Fruit fly (Drosophila melanogaster) whole organism, embryonic: ENCODE results near the gene syd.

Source experiments
- B-H2 ChIP-seq: fragments of 200-800 bp; sonication (Bioruptor generic); optimal IDR thresholded peaks from 2 replicates; lab custom pipeline; 2018; ENCODE audit warnings: missing biosample characterization, mild to moderate bottlenecking, missing genetic modification characterization
- BEAF-32 ChIP-seq: fragments of 200-800 bp; sonication (Bioruptor generic); optimal IDR thresholded peaks from 3 replicates; lab custom pipeline; 2017; ENCODE audit warnings: missing biosample characterization, missing genetic modification characterization, mild to moderate bottlenecking, moderate library complexity, missing genetic modification reagents
- CG10267 ChIP-seq: fragments of 200-800 bp; sonication (Bioruptor generic); optimal IDR thresholded peaks from 2 replicates; lab custom pipeline; 2018; ENCODE audit warnings: missing biosample characterization, mild to moderate bottlenecking, missing genetic modification characterization, moderate library complexity
- CG10321 ChIP-seq: fragments of 200-800 bp; sonication (Bioruptor generic); IDR thresholded peaks from 2 replicates; pipeline ENCODE4 v1.3.6; 2022; ENCODE audit warnings: missing biosample characterization, missing genetic modification characterization
- CG10959 ChIP-seq: fragments of 200-800 bp; sonication (Bioruptor generic); IDR thresholded peaks from 2 replicates; pipeline ENCODE4 v1.3.6; 2022; ENCODE audit warnings: missing biosample characterization, missing genetic modification characterization
- CG17186 ChIP-seq: fragments of 200-800 bp; sonication (Bioruptor generic); optimal IDR thresholded peaks from 3 replicates; lab custom pipeline; 2017; ENCODE audit warnings: missing biosample characterization, missing genetic modification reagents, missing genetic modification characterization
- CG17359 ChIP-seq: fragments of 200-800 bp; sonication (Bioruptor generic); optimal IDR thresholded peaks from 3 replicates; lab custom pipeline; 2018; ENCODE audit warnings: missing biosample characterization, mild to moderate bottlenecking, missing genetic modification characterization, moderate library complexity
- CG17568 ChIP-seq: fragments of 200-800 bp; sonication (Bioruptor generic); optimal IDR thresholded peaks from 2 replicates; lab custom pipeline; 2018; ENCODE audit warnings: missing biosample characterization, mild to moderate bottlenecking, missing genetic modification characterization, moderate library complexity
- CG18262 ChIP-seq: fragments of 200-800 bp; optimal IDR thresholded peaks from 3 replicates; lab custom pipeline; 2019; ENCODE audit warnings: missing biosample characterization, mild to moderate bottlenecking, missing genetic modification characterization, moderate library complexity
- CG2678 ChIP-seq: fragments of 200-800 bp; sonication (Bioruptor generic); optimal IDR thresholded peaks from 3 replicates; lab custom pipeline; 2019; ENCODE audit warnings: missing biosample characterization, mild to moderate bottlenecking, missing genetic modification characterization, moderate library complexity
- CG31224 ChIP-seq: fragments of 200-800 bp; sonication (Bioruptor generic); IDR thresholded peaks from 2 replicates; pipeline ENCODE4 v1.3.6; 2022; ENCODE audit warnings: missing biosample characterization, missing genetic modification characterization
- CG33557 ChIP-seq: fragments of 200-800 bp; sonication (Bioruptor generic); optimal IDR thresholded peaks from 2 replicates; lab custom pipeline; 2019; ENCODE audit warnings: missing biosample characterization, mild to moderate bottlenecking, missing genetic modification characterization, moderate library complexity
- CG4617 ChIP-seq: fragments of 200-800 bp; sonication (Bioruptor generic); optimal IDR thresholded peaks from 3 replicates; lab custom pipeline; 2016; ENCODE audit warnings: missing biosample characterization, missing genetic modification characterization, borderline replicate concordance
- CG4707 ChIP-seq: fragments of 200-800 bp; sonication (Bioruptor generic); optimal IDR thresholded peaks from 2 replicates; lab custom pipeline; 2018; ENCODE audit warnings: missing biosample characterization, mild to moderate bottlenecking, missing genetic modification characterization, moderate library complexity
- CG5180 ChIP-seq: fragments of 200-800 bp; sonication (Bioruptor generic); optimal IDR thresholded peaks from 3 replicates; lab custom pipeline; 2017; ENCODE audit warnings: missing biosample characterization, missing genetic modification characterization, mild to moderate bottlenecking, moderate library complexity, missing genetic modification reagents
- CG6683 ChIP-seq: fragments of 200-800 bp; sonication (Bioruptor generic); optimal IDR thresholded peaks from 2 replicates; lab custom pipeline; 2017; ENCODE audit warnings: missing biosample characterization, mild to moderate bottlenecking, missing genetic modification characterization, missing genetic modification reagents
- CG6689 ChIP-seq: fragments of 200-800 bp; sonication (Bioruptor generic); IDR thresholded peaks from 2 replicates; pipeline ENCODE4 v1.3.6; 2022; ENCODE audit warnings: missing biosample characterization, missing genetic modification characterization
- CG6854 ChIP-seq: fragments of 200-800 bp; sonication (Bioruptor generic); optimal IDR thresholded peaks from 3 replicates; lab custom pipeline; 2017; ENCODE audit warnings: missing biosample characterization, mild to moderate bottlenecking, missing genetic modification characterization
- CG8281 ChIP-seq: fragments of 200-800 bp; sonication (Bioruptor generic); optimal IDR thresholded peaks from 2 replicates; lab custom pipeline; 2018; ENCODE audit warnings: missing biosample characterization, mild to moderate bottlenecking, missing genetic modification characterization, moderate library complexity
- CG8359 ChIP-seq: fragments of 200-800 bp; sonication (Bioruptor generic); optimal IDR thresholded peaks from 2 replicates; lab custom pipeline; 2017; ENCODE audit warnings: missing biosample characterization, mild to moderate bottlenecking, missing genetic modification characterization, borderline replicate concordance
- CG9215 ChIP-seq: fragments of 200-800 bp; sonication (Bioruptor generic); IDR thresholded peaks from 2 replicates; pipeline ENCODE4 v1.3.6; 2022; ENCODE audit warnings: missing biosample characterization, missing genetic modification characterization
- CG9609 ChIP-seq: fragments of 200-800 bp; sonication (Bioruptor generic); optimal IDR thresholded peaks from 3 replicates; lab custom pipeline; 2016; ENCODE audit warnings: missing biosample characterization, missing genetic modification characterization
- CoRest ChIP-seq: fragments of 200-800 bp; sonication (Bioruptor generic); optimal IDR thresholded peaks from 3 replicates; lab custom pipeline; 2018; ENCODE audit warnings: missing biosample characterization, mild to moderate bottlenecking, missing genetic modification characterization, moderate library complexity
- Dad ChIP-seq: fragments of 200-800 bp; sonication (Bioruptor generic); optimal IDR thresholded peaks from 3 replicates; lab custom pipeline; 2016; ENCODE audit warnings: missing biosample characterization, missing genetic modification characterization
- E2f1 ChIP-seq: fragments of 200-800 bp; sonication (Bioruptor generic); IDR thresholded peaks from 2 replicates; pipeline ENCODE4 v1.3.6; 2022; ENCODE audit warnings: missing biosample characterization, missing genetic modification characterization
- H15 ChIP-seq: fragments of 200-800 bp; sonication (Bioruptor generic); IDR thresholded peaks from 3 replicates; pipeline ENCODE4 v1.3.6; 2022; ENCODE audit warnings: missing biosample characterization, missing genetic modification characterization
- HHEX ChIP-seq: fragments of 200-800 bp; sonication (Bioruptor generic); optimal IDR thresholded peaks from 3 replicates; lab custom pipeline; 2017; ENCODE audit warnings: missing biosample characterization, mild to moderate bottlenecking, missing genetic modification characterization, missing genetic modification reagents
- Hr51 ChIP-seq, 2 experiments: fragments of 200-800 bp; sonication (Bioruptor generic); optimal IDR thresholded peaks; 2 replicates in 1 of 2; 3 replicates in 1 of 2; lab custom pipeline; 2016 to 2018; ENCODE audit warnings: missing biosample characterization in 2 of 2, missing genetic modification characterization in 2 of 2, mild to moderate bottlenecking in 1 of 2, moderate library complexity in 1 of 2
- Ptx1 ChIP-seq: fragments of 200-800 bp; sonication (Bioruptor generic); IDR thresholded peaks from 2 replicates; pipeline ENCODE4 v1.3.6; 2022; ENCODE audit warnings: missing biosample characterization, missing genetic modification characterization
- Spps ChIP-seq: fragments of 200-800 bp; sonication (Bioruptor generic); optimal IDR thresholded peaks from 2 replicates; lab custom pipeline; 2018; ENCODE audit warnings: missing biosample characterization, mild to moderate bottlenecking, missing genetic modification characterization
- Tbp ChIP-seq: fragments of >200 bp; optimal IDR thresholded peaks from 2 replicates; lab custom pipeline; 2018; ENCODE audit warnings: missing biosample characterization, missing genetic modification characterization
- ato ChIP-seq: fragments of 200-800 bp; sonication (Bioruptor generic); IDR thresholded peaks from 2 replicates; pipeline ENCODE4 v1.3.6; 2022; ENCODE audit warnings: missing biosample characterization, missing genetic modification characterization; ENCODE audit not compliant: partially characterized antibody
- bcd ChIP-seq: fragments of 200-800 bp; sonication (Bioruptor generic); optimal IDR thresholded peaks from 2 replicates; lab custom pipeline; 2017; ENCODE audit warnings: missing biosample characterization, mild to moderate bottlenecking, missing genetic modification characterization
- caup ChIP-seq: fragments of 200-800 bp; sonication (Bioruptor generic); optimal IDR thresholded peaks from 3 replicates; lab custom pipeline; 2017; ENCODE audit warnings: missing biosample characterization, mild to moderate bottlenecking, missing genetic modification characterization, moderate library complexity; ENCODE audit not compliant: severe bottlenecking
- chm ChIP-seq: fragments of 200-800 bp; sonication (Bioruptor generic); IDR thresholded peaks from 2 replicates; pipeline ENCODE4 v1.3.6; 2022; ENCODE audit warnings: missing biosample characterization, missing genetic modification characterization
- crc ChIP-seq: fragments of 200-800 bp; sonication (Bioruptor generic); optimal IDR thresholded peaks from 2 replicates; lab custom pipeline; 2016; ENCODE audit warnings: missing biosample characterization, missing genetic modification characterization
- dan ChIP-seq: fragments of 200-800 bp; sonication (Bioruptor generic); IDR thresholded peaks from 2 replicates; pipeline ENCODE4 v1.3.6; 2022; ENCODE audit warnings: missing biosample characterization, missing genetic modification characterization
- dysf ChIP-seq: fragments of 200-800 bp; sonication (Bioruptor generic); IDR thresholded peaks from 3 replicates; pipeline ENCODE4 v1.3.6; 2022; ENCODE audit warnings: missing biosample characterization, missing genetic modification characterization
- en ChIP-seq: fragments of 200-800 bp; sonication (Bioruptor generic); optimal IDR thresholded peaks from 2 replicates; lab custom pipeline; 2016; ENCODE audit warnings: missing biosample characterization, missing genetic modification characterization
- fd64A ChIP-seq: fragments of 200-800 bp; sonication (Bioruptor generic); optimal IDR thresholded peaks from 3 replicates; lab custom pipeline; 2018; ENCODE audit warnings: missing biosample characterization, mild to moderate bottlenecking, missing genetic modification characterization
- fu2 ChIP-seq: fragments of 200-800 bp; sonication (Bioruptor generic); optimal IDR thresholded peaks from 2 replicates; lab custom pipeline; 2016; ENCODE audit warnings: missing biosample characterization, missing genetic modification characterization
- gcm2 ChIP-seq: fragments of 200-800 bp; sonication (Bioruptor generic); optimal IDR thresholded peaks from 2 replicates; lab custom pipeline; 2016; ENCODE audit warnings: missing biosample characterization, missing genetic modification characterization
- insv ChIP-seq, 2 experiments: fragments of 200-800 bp; sonication (Bioruptor generic); optimal IDR thresholded peaks; 3 replicates each; lab custom pipeline; 2016 to 2018; ENCODE audit warnings: missing biosample characterization in 2 of 2, missing genetic modification characterization in 2 of 2
- ken ChIP-seq: fragments of 200-800 bp; sonication (Bioruptor generic); IDR thresholded peaks from 3 replicates; pipeline ENCODE4 v1.3.6; 2022; ENCODE audit warnings: missing biosample characterization, missing genetic modification characterization
- nmo ChIP-seq: fragments of 200-800 bp; sonication (Bioruptor generic); optimal IDR thresholded peaks from 2 replicates; lab custom pipeline; 2018; ENCODE audit warnings: missing biosample characterization, mild to moderate bottlenecking, missing genetic modification characterization, moderate library complexity
- oc ChIP-seq: fragments of 200-800 bp; sonication (Bioruptor generic); optimal IDR thresholded peaks from 2 replicates; lab custom pipeline; 2018; ENCODE audit warnings: missing biosample characterization, mild to moderate bottlenecking, missing genetic modification characterization, moderate library complexity
- pfk ChIP-seq: fragments of 200-800 bp; sonication (Bioruptor generic); optimal IDR thresholded peaks from 2 replicates; lab custom pipeline; 2018; ENCODE audit warnings: missing biosample characterization, mild to moderate bottlenecking, missing genetic modification characterization, moderate library complexity
- sim ChIP-seq: fragments of 200-800 bp; sonication (Bioruptor generic); IDR thresholded peaks from 2 replicates; pipeline ENCODE4 v1.3.6; 2022; ENCODE audit warnings: missing biosample characterization, missing genetic modification characterization
- stc ChIP-seq: fragments of 200-800 bp; sonication (Bioruptor generic); IDR thresholded peaks from 2 replicates; pipeline ENCODE4 v1.3.6; 2022; ENCODE audit warnings: missing biosample characterization, missing genetic modification characterization
- vfl ChIP-seq: fragments of 200-800 bp; sonication (Bioruptor generic); optimal IDR thresholded peaks from 2 replicates; lab custom pipeline; 2016; ENCODE audit warnings: missing biosample characterization, missing genetic modification characterization
- wdn ChIP-seq: fragments of 200-800 bp; sonication (Bioruptor generic); IDR thresholded peaks from 2 replicates; pipeline ENCODE4 v1.3.6; 2022; ENCODE audit warnings: missing biosample characterization, missing genetic modification characterization

syd gene

DNA sequence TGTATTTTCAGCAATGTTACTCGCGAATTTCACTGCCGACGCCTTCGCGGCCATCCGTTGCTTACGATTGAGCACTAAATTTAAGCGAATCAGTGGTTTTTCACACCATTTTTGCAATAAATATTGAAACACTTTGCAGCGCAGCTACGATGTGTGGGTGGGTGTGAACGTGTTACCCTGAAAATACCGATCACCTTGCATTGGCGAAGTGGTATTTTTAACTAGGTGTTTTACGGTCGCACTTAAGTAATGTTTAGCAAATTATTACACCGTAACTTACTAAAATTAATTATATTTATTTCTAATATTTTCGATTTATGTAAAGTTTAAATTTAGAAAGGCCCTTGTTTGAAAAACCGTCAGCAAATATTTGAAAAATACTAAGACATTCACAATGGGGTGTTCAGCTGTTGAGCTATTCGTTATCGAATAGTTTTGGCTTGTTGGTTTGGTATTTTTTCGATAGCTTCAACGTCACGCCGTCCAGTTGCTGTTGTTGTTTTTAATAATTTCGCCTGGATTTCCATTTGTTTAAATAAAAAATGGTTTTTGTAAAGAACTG lies at the start of gene syd, which contains the start of gene Srp9 (continued):
- TF ChIP-seq fd64A (GFP tag; lab: Kevin White, UChicago) (no peak), Spps (no peak), oc (tag; lab: Kevin White, UChicago) (no peak), CG17359 (tag; lab: Kevin White, UChicago) (no peak), CG10267 (tag; lab: Kevin White, UChicago) (peak; percentile 59), Hr51 (GFP tag; optimal IDR thresholded peaks at IDR 0.05; lab: Kevin White, UChicago) (no peak), crc (GFP tag; lab: Kevin White, UChicago) (no peak), Ptx1 (GFP tag; lab: Robert Waterston, UW) (no peak), CG4617 (peak; percentile 94), bcd (no peak), CG6683 (no peak), CG33557 (no peak), gcm2 (GFP tag; lab: Kevin White, UChicago) (no peak), CG17186 (GFP tag; lab: Kevin White, UChicago) (peak; percentile 19), fu2 (GFP tag; lab: Kevin White, UChicago) (no peak), CG9609 (GFP tag; lab: Kevin White, UChicago) (no peak), stc (GFP tag; lab: Robert Waterston, UW) (no peak), dysf (GFP tag; lab: Robert Waterston, UW) (no peak), en (GFP tag; lab: Kevin White, UChicago) (no peak), vfl (GFP tag; lab: Kevin White, UChicago) (no peak), CG9215 (GFP tag; lab: Robert Waterston, UW) (no peak), insv (GFP tag; optimal IDR thresholded peaks at IDR 0.05; lab: Kevin White, UChicago) (no peak), CG18262 (tag; lab: Kevin White, UChicago) (no peak), CG31224 (GFP tag; lab: Robert Waterston, UW) (no peak), CG6854 (GFP tag; lab: Kevin White, UChicago) (no peak), CG4707 (no peak), CG8359 (GFP tag; lab: Kevin White, UChicago) (no peak), pfk (no peak), B-H2 (no peak), CoRest (tag; lab: Kevin White, UChicago) (no peak), CG10321 (GFP tag; lab: Robert Waterston, UW) (no peak), caup (GFP tag; lab: Kevin White, UChicago) (no peak), HHEX (no peak), Dad (GFP tag; lab: Kevin White, UChicago) (no peak), CG10959 (GFP tag; lab: Robert Waterston, UW) (no peak), dan (GFP tag; lab: Robert Waterston, UW) (no peak), CG17568 (GFP tag; lab: Kevin White, UChicago) (peak; percentile 24), E2f1 (GFP tag; lab: Robert Waterston, UW) (no peak), nmo (peak; percentile 55), ken (GFP tag; lab: Robert Waterston, UW) (no peak), chm (GFP tag; lab: Robert Waterston, UW) (no peak), sim (no peak), BEAF-32 (peak; percentile 58), CG6689 (GFP tag; lab: Robert Waterston, UW) (no peak), H15 (GFP tag; lab: Robert Waterston, UW) (no peak), Tbp (no peak), CG2678 (tag; lab: Kevin White, UChicago) (no peak), CG8281 (tag; lab: Kevin White, UChicago) (no peak), CG5180 (no peak), wdn (no peak), ato (GFP tag; lab: Robert Waterston, UW) (no peak)
